Worm (Caenorhabditis elegans) whole organism, L4/young adult: Measurements from ENCODE around the gene srr-8.

Source experiments
- W03F9.2 ChIP-seq: fragments of 150-350 bp; optimal IDR thresholded peaks from 2 replicates; lab custom pipeline; 2014; ENCODE audit warnings: missing biosample characterization, missing genetic modification characterization
- dao-5 ChIP-seq: sonication (generic microtip); optimal IDR thresholded peaks from 2 replicates; lab custom pipeline; 2016; ENCODE audit warnings: missing genotype, missing genetic modification characterization, moderate library complexity, missing compliant biosample characterization
- him-1 ChIP-seq: sonication (generic microtip); optimal IDR thresholded peaks from 2 replicates; lab custom pipeline; 2016; ENCODE audit warnings: missing genotype, missing genetic modification reagents, missing genetic modification characterization, missing compliant biosample characterization

DNA sequence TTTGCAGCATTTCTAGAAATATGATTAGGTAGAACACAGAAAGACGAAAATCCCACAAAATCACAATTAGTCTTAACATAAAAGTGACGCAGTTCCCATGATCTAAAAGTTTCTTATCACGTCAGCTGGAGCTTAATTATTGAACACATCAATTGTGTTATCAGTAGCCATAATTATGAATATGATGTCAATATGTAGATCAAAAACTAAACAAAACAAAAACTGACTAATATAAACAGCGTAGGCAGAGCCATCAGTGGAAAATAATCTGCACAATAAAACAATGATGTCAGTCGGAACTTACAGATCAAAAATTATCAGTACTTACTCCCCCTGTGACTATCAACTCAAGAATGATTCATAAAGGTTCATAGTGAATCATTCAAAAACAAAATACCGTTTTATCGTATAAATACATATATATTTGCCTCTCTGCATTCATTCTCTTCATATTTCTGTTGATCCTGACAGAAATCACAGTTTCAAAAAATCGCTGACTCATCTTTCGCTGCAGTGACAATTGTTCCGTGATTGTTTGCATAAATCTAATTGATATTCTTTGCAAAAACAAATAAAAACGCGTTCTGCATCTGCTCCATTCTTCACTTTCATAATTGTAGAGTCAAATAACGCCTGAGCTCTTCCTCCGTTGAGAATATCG, 10.8 kb downstream of the srr-8 start, which contains the start of gene srr-6:
- TF ChIP-seq W03F9.2 (tag; lab: Kevin White, UChicago) (no peak), him-1 (no peak), dao-5 (tag; lab: Kevin White, UChicago) (no peak)
